Fruit fly (Drosophila melanogaster) whole organism, embryonic: ENCODE data around the gene dwg.
A peak's percentile ranks its signal among the peaks of the same experiment; 100 is the strongest.

Experiments
- CG10431 ChIP-seq: fragments of 200-800 bp; sonication (Bioruptor generic); optimal IDR thresholded peaks from 3 replicates; lab custom pipeline; 2018; ENCODE audit warnings: missing biosample characterization, mild to moderate bottlenecking, missing genetic modification characterization
- CG10543 ChIP-seq: fragments of 200-800 bp; sonication (Bioruptor generic); optimal IDR thresholded peaks from 3 replicates; lab custom pipeline; 2017; ENCODE audit warnings: missing biosample characterization, mild to moderate bottlenecking, missing genetic modification characterization, moderate library complexity
- CG10959 ChIP-seq: fragments of 200-800 bp; sonication (Bioruptor generic); IDR thresholded peaks from 2 replicates; pipeline ENCODE4 v1.3.6; 2022; ENCODE audit warnings: missing biosample characterization, missing genetic modification characterization
- CG11398 ChIP-seq: fragments of 200-800 bp; sonication (Bioruptor generic); optimal IDR thresholded peaks from 2 replicates; lab custom pipeline; 2016; ENCODE audit warnings: missing biosample characterization, missing genetic modification characterization
- CG12104 ChIP-seq: fragments of 200-800 bp; sonication (Bioruptor generic); optimal IDR thresholded peaks from 3 replicates; lab custom pipeline; 2016; ENCODE audit warnings: missing biosample characterization, missing genetic modification characterization
- CG12155 ChIP-seq: fragments of 200-800 bp; sonication (Bioruptor generic); optimal IDR thresholded peaks from 3 replicates; lab custom pipeline; 2016; ENCODE audit warnings: missing biosample characterization, missing genetic modification characterization
- CG12299 ChIP-seq: fragments of 200-800 bp; sonication (Bioruptor generic); optimal IDR thresholded peaks from 2 replicates; lab custom pipeline; 2018; ENCODE audit warnings: missing biosample characterization, mild to moderate bottlenecking, missing genetic modification characterization
- CG12769 ChIP-seq: fragments of 200-800 bp; sonication (Bioruptor generic); optimal IDR thresholded peaks from 2 replicates; lab custom pipeline; 2019; ENCODE audit warnings: missing biosample characterization, mild to moderate bottlenecking, missing genetic modification characterization, moderate library complexity
- CG14667 ChIP-seq: fragments of 200-800 bp; sonication (Bioruptor generic); IDR thresholded peaks from 2 replicates; pipeline ENCODE4 v1.3.6; 2022; ENCODE audit warnings: missing biosample characterization, missing genetic modification characterization
- CG17359 ChIP-seq: fragments of 200-800 bp; sonication (Bioruptor generic); optimal IDR thresholded peaks from 3 replicates; lab custom pipeline; 2018; ENCODE audit warnings: missing biosample characterization, mild to moderate bottlenecking, missing genetic modification characterization, moderate library complexity
- CG1832 ChIP-seq: fragments of 200-800 bp; sonication (Bioruptor generic); optimal IDR thresholded peaks from 2 replicates; lab custom pipeline; 2017; ENCODE audit warnings: missing biosample characterization, mild to moderate bottlenecking, missing genetic modification characterization, inconsistent platforms
- CG4617 ChIP-seq: fragments of 200-800 bp; sonication (Bioruptor generic); optimal IDR thresholded peaks from 3 replicates; lab custom pipeline; 2016; ENCODE audit warnings: missing biosample characterization, missing genetic modification characterization, borderline replicate concordance
- CG4820 ChIP-seq: fragments of 200-800 bp; sonication (Bioruptor generic); optimal IDR thresholded peaks from 3 replicates; lab custom pipeline; 2016; ENCODE audit warnings: missing biosample characterization, missing genetic modification characterization
- CG6791 ChIP-seq: fragments of 200-800 bp; sonication (Bioruptor generic); IDR thresholded peaks from 3 replicates; pipeline ENCODE4 v1.3.6; 2022; ENCODE audit warnings: missing biosample characterization, missing genetic modification characterization; ENCODE audit not compliant: partially characterized antibody
- CG6813 ChIP-seq: fragments of 200-800 bp; sonication (Bioruptor generic); optimal IDR thresholded peaks from 2 replicates; lab custom pipeline; 2017; ENCODE audit warnings: missing biosample characterization, missing genetic modification characterization, mild to moderate bottlenecking, moderate library complexity, missing genetic modification reagents
- CG7987 ChIP-seq: fragments of 200-800 bp; sonication (Bioruptor generic); optimal IDR thresholded peaks from 2 replicates; lab custom pipeline; 2018; ENCODE audit warnings: missing biosample characterization, mild to moderate bottlenecking, missing genetic modification characterization, moderate library complexity
- CG8924 ChIP-seq: fragments of 200-800 bp; optimal IDR thresholded peaks from 3 replicates; lab custom pipeline; 2019; ENCODE audit warnings: missing biosample characterization, mild to moderate bottlenecking, missing genetic modification characterization, moderate library complexity
- CkIIα-i1 ChIP-seq: fragments of 200-800 bp; sonication (Bioruptor generic); IDR thresholded peaks from 2 replicates; pipeline ENCODE4 v1.3.6; 2022; ENCODE audit warnings: missing biosample characterization, missing genetic modification characterization
- Dbx ChIP-seq: fragments of 200-800 bp; sonication (Bioruptor generic); IDR thresholded peaks from 3 replicates; pipeline ENCODE4 v1.3.6; 2022; ENCODE audit warnings: missing biosample characterization, missing genetic modification characterization
- E2f2 ChIP-seq: fragments of 200-800 bp; sonication (Bioruptor generic); IDR thresholded peaks from 2 replicates; pipeline ENCODE4 v1.3.6; 2022; ENCODE audit warnings: missing biosample characterization, missing genetic modification characterization
- Ets97D ChIP-seq: fragments of 200-800 bp; sonication (Bioruptor generic); optimal IDR thresholded peaks from 3 replicates; lab custom pipeline; 2016; ENCODE audit warnings: missing biosample characterization, missing genetic modification characterization
- Gug ChIP-seq: fragments of 200-800 bp; sonication (Bioruptor generic); IDR thresholded peaks from 4 replicates; pipeline ENCODE4 v1.3.6; 2022; ENCODE audit warnings: missing biosample characterization, missing genetic modification characterization
- H2.0 ChIP-seq: fragments of 200-800 bp; sonication (Bioruptor generic); IDR thresholded peaks from 2 replicates; pipeline ENCODE4 v1.3.6; 2022; ENCODE audit warnings: missing biosample characterization, missing genetic modification characterization
- Hr39 ChIP-seq: fragments of >200 bp; optimal IDR thresholded peaks from 2 replicates; lab custom pipeline; 2017
- Hr78 ChIP-seq, 2 experiments: fragments of 200-800 bp in 1 of 2; fragments of >200 bp in 1 of 2; sonication (Bioruptor generic) in 1 of 2; optimal IDR thresholded peaks; 2 replicates each; lab custom pipeline; 2017 to 2019; ENCODE audit warnings: missing biosample characterization in 2 of 2, missing genetic modification characterization in 2 of 2, mild to moderate bottlenecking in 1 of 2, moderate library complexity in 1 of 2
- Kr ChIP-seq: fragments of 200-800 bp; sonication (Bioruptor generic); optimal IDR thresholded peaks from 2 replicates; lab custom pipeline; 2017; ENCODE audit warnings: missing biosample characterization, mild to moderate bottlenecking, missing genetic modification characterization
- Lpt ChIP-seq: fragments of >200 bp; optimal IDR thresholded peaks from 2 replicates; lab custom pipeline; 2018; ENCODE audit warnings: missing biosample characterization, missing genetic modification characterization
- Med ChIP-seq: fragments of 200-800 bp; sonication (Bioruptor generic); peaks from one replicate; lab custom pipeline; 2016; ENCODE audit warnings: missing biosample characterization, missing genetic modification characterization, mild to moderate bottlenecking, inconsistent platforms, moderate library complexity
- Nf-YA ChIP-seq: fragments of 200-800 bp; sonication (Bioruptor generic); IDR thresholded peaks from 2 replicates; pipeline ENCODE4 v1.3.6; 2022; ENCODE audit warnings: missing biosample characterization, missing genetic modification characterization
- Rfx ChIP-seq: fragments of 200-800 bp; sonication (Bioruptor generic); IDR thresholded peaks from 2 replicates; pipeline ENCODE4 v1.3.6; 2022; ENCODE audit warnings: missing biosample characterization, missing genetic modification characterization
- Scr ChIP-seq: fragments of 200-800 bp; sonication (Bioruptor generic); IDR thresholded peaks from 2 replicates; pipeline ENCODE4 v1.3.6; 2022; ENCODE audit warnings: missing biosample characterization, missing genetic modification characterization; ENCODE audit not compliant: partially characterized antibody
- Sox100B ChIP-seq: fragments of 200-800 bp; sonication (Bioruptor generic); optimal IDR thresholded peaks from 3 replicates; lab custom pipeline; 2018; ENCODE audit warnings: missing biosample characterization, mild to moderate bottlenecking, missing genetic modification characterization
- aop ChIP-seq: fragments of 200-800 bp; sonication (Bioruptor generic); IDR thresholded peaks from 2 replicates; pipeline ENCODE4 v1.3.6; 2022; ENCODE audit warnings: missing biosample characterization, missing genetic modification characterization
- az2 ChIP-seq: fragments of 200-800 bp; sonication (Bioruptor generic); optimal IDR thresholded peaks from 3 replicates; lab custom pipeline; 2016; ENCODE audit warnings: missing biosample characterization, missing genetic modification characterization
- ems ChIP-seq: fragments of 200-800 bp; sonication (Bioruptor generic); optimal IDR thresholded peaks from 3 replicates; lab custom pipeline; 2016; ENCODE audit warnings: missing biosample characterization, missing genetic modification characterization
- eve ChIP-seq, 2 experiments: fragments of >200 bp; optimal IDR thresholded peaks; 2 replicates each; lab custom pipeline; 2017; ENCODE audit warnings: missing biosample characterization in 2 of 2, missing genetic modification characterization in 2 of 2
- exex ChIP-seq: fragments of 200-800 bp; sonication (Bioruptor generic); optimal IDR thresholded peaks from 4 replicates; lab custom pipeline; 2018; ENCODE audit warnings: missing biosample characterization, mild to moderate bottlenecking, missing genetic modification characterization, moderate library complexity
- fd102C ChIP-seq: fragments of 200-800 bp; sonication (Bioruptor generic); optimal IDR thresholded peaks from 2 replicates; lab custom pipeline; 2018; ENCODE audit warnings: missing biosample characterization, mild to moderate bottlenecking, missing genetic modification characterization, moderate library complexity
- gcm2 ChIP-seq: fragments of 200-800 bp; sonication (Bioruptor generic); optimal IDR thresholded peaks from 2 replicates; lab custom pipeline; 2016; ENCODE audit warnings: missing biosample characterization, missing genetic modification characterization
- gem ChIP-seq: fragments of 200-800 bp; sonication (Bioruptor generic); optimal IDR thresholded peaks from 2 replicates; lab custom pipeline; 2019; ENCODE audit warnings: missing biosample characterization, mild to moderate bottlenecking, missing genetic modification characterization, moderate library complexity
- her ChIP-seq: fragments of 200-800 bp; sonication (Bioruptor generic); optimal IDR thresholded peaks from 2 replicates; lab custom pipeline; 2016; ENCODE audit warnings: missing biosample characterization, missing genetic modification characterization
- lab ChIP-seq: fragments of 200-800 bp; sonication (Bioruptor generic); optimal IDR thresholded peaks from 3 replicates; lab custom pipeline; 2017; ENCODE audit warnings: missing biosample characterization, missing genetic modification characterization, mild to moderate bottlenecking, moderate library complexity, missing genetic modification reagents
- mld ChIP-seq: fragments of 200-800 bp; sonication (Bioruptor generic); IDR thresholded peaks from 3 replicates; pipeline ENCODE4 v1.3.6; 2022; ENCODE audit warnings: missing biosample characterization, missing genetic modification characterization; ENCODE audit not compliant: partially characterized antibody
- org-1 ChIP-seq: fragments of 200-800 bp; sonication (Bioruptor generic); optimal IDR thresholded peaks from 2 replicates; lab custom pipeline; 2017; ENCODE audit warnings: missing biosample characterization, missing genetic modification characterization
- pb ChIP-seq: fragments of 200-800 bp; sonication (Bioruptor generic); optimal IDR thresholded peaks from 3 replicates; lab custom pipeline; 2016; ENCODE audit warnings: missing biosample characterization, missing genetic modification characterization
- ro ChIP-seq: fragments of 200-800 bp; sonication (Bioruptor generic); IDR thresholded peaks from 2 replicates; pipeline ENCODE4 v1.3.6; 2022; ENCODE audit warnings: missing biosample characterization, missing genetic modification characterization
- sima ChIP-seq: fragments of 200-800 bp; sonication (Bioruptor generic); optimal IDR thresholded peaks from 2 replicates; lab custom pipeline; 2016; ENCODE audit warnings: missing biosample characterization, missing genetic modification characterization
- sob ChIP-seq: fragments of 200-800 bp; sonication (Bioruptor generic); IDR thresholded peaks from 2 replicates; pipeline ENCODE4 v1.3.6; 2022; ENCODE audit warnings: missing biosample characterization, missing genetic modification characterization
- tll ChIP-seq, 2 experiments: fragments of 200-800 bp in 1 of 2; fragments of >200 bp in 1 of 2; sonication (Bioruptor generic) in 1 of 2; optimal IDR thresholded peaks; 2 replicates each; lab custom pipeline; 2017 to 2019; ENCODE audit warnings: missing biosample characterization in 2 of 2, missing genetic modification characterization in 2 of 2, mild to moderate bottlenecking in 1 of 2, moderate library complexity in 1 of 2
- usp ChIP-seq: fragments of >200 bp; optimal IDR thresholded peaks from 2 replicates; lab custom pipeline; 2017; ENCODE audit warnings: missing biosample characterization, missing genetic modification characterization
- vfl ChIP-seq: fragments of 200-800 bp; sonication (Bioruptor generic); optimal IDR thresholded peaks from 2 replicates; lab custom pipeline; 2016; ENCODE audit warnings: missing biosample characterization, missing genetic modification characterization

Gene dwg

DNA sequence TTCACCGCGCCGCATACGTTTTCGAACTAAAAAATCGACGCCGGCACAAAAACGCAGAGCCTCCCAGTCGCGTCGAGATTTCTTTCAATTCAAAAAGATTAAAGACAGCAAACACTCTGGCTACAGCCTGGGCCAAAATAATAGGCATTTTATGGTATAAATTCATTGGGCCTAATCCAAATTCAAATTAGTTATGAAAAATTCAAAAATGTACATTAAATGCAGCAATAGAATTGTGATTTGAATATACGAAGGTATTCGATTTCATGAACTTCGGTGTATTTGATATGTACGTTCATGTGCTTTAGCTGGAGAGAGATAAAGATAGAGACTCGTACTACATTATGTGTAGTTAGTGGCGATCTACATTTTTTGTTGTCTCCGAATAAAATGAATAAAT lies 16.5 kb downstream of the dwg start, which contains the start of gene Syx4 (continued):
- TF ChIP-seq CG12104 (GFP tag; lab: Kevin White, UChicago) (peak; percentile 76), gcm2 (GFP tag; lab: Kevin White, UChicago) (peak; percentile 80), CG10543 (GFP tag; lab: Kevin White, UChicago) (peak; percentile 39), Med (peak; percentile 99), lab (peak; percentile 97), Dbx (peak; percentile 89), Hr39 (lab: Kevin White, UChicago) (no peak), Sox100B (peak; percentile 87), CG10959 (GFP tag; lab: Robert Waterston, UW) (peak; percentile 58; the same call in 1 of the 2 replicates), CG12769 (peak; percentile 97), CG1832 (no peak), CG8924 (peak; percentile 93), CkIIα-i1 (GFP tag; lab: Robert Waterston, UW) (peak; percentile 43; the same call in 1 of the 2 replicates), org-1 (peak; percentile 92), exex (peak; percentile 70), fd102C (GFP tag; lab: Kevin White, UChicago) (no peak), E2f2 (GFP tag; lab: Robert Waterston, UW) (peak; percentile 72), az2 (peak; percentile 86), CG12299 (tag; lab: Kevin White, UChicago) (peak; percentile 74), CG4820 (GFP tag; lab: Kevin White, UChicago) (peak; percentile 85), CG12155 (GFP tag; lab: Kevin White, UChicago) (peak; percentile 82), CG7987 (GFP tag; lab: Kevin White, UChicago) (peak; percentile 87), Kr (GFP tag; lab: Kevin White, UChicago) (no peak), ems (GFP tag; lab: Kevin White, UChicago) (peak; percentile 88), gem (peak; percentile 94), CG14667 (GFP tag; lab: Robert Waterston, UW) (peak; percentile 78), Lpt (no peak), Hr78 (GFP tag; optimal IDR thresholded peaks at IDR 0.05; lab: Kevin White, UChicago) (peak in 1 of 2 experiments; percentile 53), vfl (GFP tag; lab: Kevin White, UChicago) (peak; percentile 83), H2.0 (peak; percentile 90), mld (GFP tag; lab: Robert Waterston, UW) (no peak), sima (GFP tag; lab: Kevin White, UChicago) (peak; percentile 76), Gug (GFP tag; lab: Robert Waterston, UW) (peak; percentile 80; the same call in 3 of the 4 replicates), eve (GFP tag; optimal IDR thresholded peaks at IDR 0.05; lab: Kevin White, UChicago) (peak in 1 of 2 experiments; percentile 92), Rfx (peak; percentile 93), pb (GFP tag; lab: Kevin White, UChicago) (peak; percentile 81), ro (GFP tag; lab: Robert Waterston, UW) (0 out of 2 replicates have a peak, but pooled peaks have one; percentile 11), usp (GFP tag; lab: Kevin White, UChicago) (no peak), CG17359 (peak; percentile 94), Ets97D (peak; percentile 63), tll (GFP tag; optimal IDR thresholded peaks at IDR 0.05; lab: Kevin White, UChicago) (no peak), aop (GFP tag; lab: Robert Waterston, UW) (0 out of 2 replicates have a peak, but pooled peaks have one; percentile 48), CG4617 (peak; percentile 46), CG6813 (GFP tag; lab: Kevin White, UChicago) (peak; percentile 86), CG6791 (no peak), CG10431 (GFP tag; lab: Kevin White, UChicago) (no peak), sob (GFP tag; lab: Robert Waterston, UW) (peak; percentile 93), her (GFP tag; lab: Kevin White, UChicago) (peak; percentile 90), Nf-YA (peak; percentile 77), Scr (GFP tag; lab: Robert Waterston, UW) (no peak), CG11398 (GFP tag; lab: Kevin White, UChicago) (peak; percentile 81)
